Worm (Caenorhabditis elegans) whole organism, L4/young adult: ENCODE data around the gene smvt-1.

Source experiments
- W03F9.2 ChIP-seq: fragments of 150-350 bp; optimal IDR thresholded peaks from 2 replicates; lab custom pipeline; 2014; ENCODE audit warnings: missing biosample characterization, missing genetic modification characterization
- dao-5 ChIP-seq: sonication (generic microtip); optimal IDR thresholded peaks from 2 replicates; lab custom pipeline; 2016; ENCODE audit warnings: missing genotype, missing genetic modification characterization, moderate library complexity, missing compliant biosample characterization
- him-1 ChIP-seq: sonication (generic microtip); optimal IDR thresholded peaks from 2 replicates; lab custom pipeline; 2016; ENCODE audit warnings: missing genotype, missing genetic modification reagents, missing genetic modification characterization, missing compliant biosample characterization

ce11 chrX:2577442-2577841 is 28.7 kb upstream of the smvt-1 start, which contains the start of gene ttr-42:
- TF ChIP-seq W03F9.2 (tag; lab: Kevin White, UChicago) = no peak
- TF ChIP-seq him-1 = no peak
- no peak for TF ChIP-seq dao-5 (tag; lab: Kevin White, UChicago)
